Worm (Caenorhabditis elegans) whole organism, young adult: ENCODE results near the gene Y53C12A.7.

Source experiments
- F39B2.1 ChIP-seq: fragments of 200-800 bp; sonication (Bioruptor generic); IDR thresholded peaks from 2 replicates; pipeline ENCODE4 v1.3.6; 2022; ENCODE audit warnings: missing genetic modification reagents, missing genetic modification characterization, missing compliant biosample characterization
- F49E8.2 ChIP-seq: sonication (generic microtip); optimal IDR thresholded peaks from 3 replicates; lab custom pipeline; 2017; ENCODE audit warnings: missing genetic modification characterization, mild to moderate bottlenecking, missing compliant biosample characterization, antibody characterized with exemption, moderate library complexity; ENCODE audit not compliant: insufficient read depth
- F52B5.7 ChIP-seq: sonication (generic microtip); optimal IDR thresholded peaks from 2 replicates; lab custom pipeline; 2016; ENCODE audit warnings: mild to moderate bottlenecking, missing genetic modification characterization, missing compliant biosample characterization
- K11D2.4 ChIP-seq: fragments of 200-800 bp; sonication (Bioruptor generic); IDR thresholded peaks from 2 replicates; pipeline ENCODE4 v1.3.6; 2022; ENCODE audit warnings: missing genetic modification reagents, missing genetic modification characterization, missing compliant biosample characterization
- Y67H2A.10 ChIP-seq: fragments of 200-800 bp; sonication (Bioruptor generic); conservative IDR thresholded peaks from 2 replicates; pipeline ENCODE4 v1.3.6; 2022; ENCODE audit warnings: missing genetic modification reagents, missing genetic modification characterization, missing compliant biosample characterization
- aptf-3 ChIP-seq: fragments of 200-800 bp; sonication (Bioruptor generic); IDR thresholded peaks from 2 replicates; pipeline ENCODE4 v1.3.6; 2022; ENCODE audit warnings: missing genetic modification characterization, missing compliant biosample characterization
- attf-3 ChIP-seq: fragments of 200-800 bp; sonication (Bioruptor generic); conservative IDR thresholded peaks from 2 replicates; pipeline ENCODE4 v1.3.6; 2022; ENCODE audit warnings: missing genetic modification reagents, missing genetic modification characterization, missing compliant biosample characterization
- attf-5 ChIP-seq: fragments of 200-800 bp; sonication (Bioruptor generic); optimal IDR thresholded peaks from 2 replicates; lab custom pipeline; 2018; ENCODE audit warnings: mild to moderate bottlenecking, missing genetic modification characterization, missing compliant biosample characterization
- attf-6 ChIP-seq: fragments of 200-800 bp; sonication (Bioruptor generic); IDR thresholded peaks from 2 replicates; pipeline ENCODE4 v1.3.6; 2022; ENCODE audit warnings: missing genetic modification reagents, missing genetic modification characterization, missing compliant biosample characterization
- cebp-2 ChIP-seq: fragments of 200-800 bp; sonication (Bioruptor generic); IDR thresholded peaks from 2 replicates; pipeline ENCODE4 v1.3.6; 2022; ENCODE audit warnings: missing genetic modification characterization, missing compliant biosample characterization
- ceh-40 ChIP-seq: fragments of 200-800 bp; sonication (Bioruptor generic); IDR thresholded peaks from 2 replicates; pipeline ENCODE4 v1.3.6; 2022; ENCODE audit warnings: missing genetic modification characterization, missing compliant biosample characterization
- ceh-58 ChIP-seq: fragments of 200-800 bp; sonication (Bioruptor generic); IDR thresholded peaks from 2 replicates; pipeline ENCODE4 v1.3.6; 2022; ENCODE audit warnings: missing genetic modification characterization, missing compliant biosample characterization
- dpl-1 ChIP-seq: fragments of 150-350 bp; optimal IDR thresholded peaks from 2 replicates; lab custom pipeline; 2014; ENCODE audit warnings: missing biosample characterization, missing genetic modification reagents, missing genetic modification characterization
- egrh-3 ChIP-seq: fragments of 200-800 bp; sonication (Bioruptor generic); IDR thresholded peaks from 2 replicates; pipeline ENCODE4 v1.3.6; 2022; ENCODE audit warnings: missing genetic modification reagents, missing genetic modification characterization, missing compliant biosample characterization
- fkh-3 ChIP-seq: sonication (generic microtip); optimal IDR thresholded peaks from 2 replicates; lab custom pipeline; 2016; ENCODE audit warnings: mild to moderate bottlenecking, missing genetic modification characterization, missing compliant biosample characterization
- him-1 ChIP-seq: sonication (generic microtip); optimal IDR thresholded peaks from 2 replicates; lab custom pipeline; 2016; ENCODE audit warnings: missing genotype, missing genetic modification reagents, missing genetic modification characterization, missing compliant biosample characterization
- hlh-12 ChIP-seq: sonication (generic microtip); optimal IDR thresholded peaks from 2 replicates; lab custom pipeline; 2016; ENCODE audit warnings: missing genetic modification characterization, missing compliant biosample characterization
- hlh-26 ChIP-seq: fragments of 200-800 bp; sonication (Bioruptor generic); conservative IDR thresholded peaks from 2 replicates; pipeline ENCODE4 v1.3.6; 2022; ENCODE audit warnings: missing genetic modification reagents, missing genetic modification characterization, missing compliant biosample characterization
- hmg-1.2 ChIP-seq: fragments of 200-800 bp; sonication (Bioruptor generic); IDR thresholded peaks from 2 replicates; pipeline ENCODE4 v1.3.6; 2022; ENCODE audit warnings: missing genetic modification reagents, missing genetic modification characterization, missing compliant biosample characterization
- lag-1 ChIP-seq: fragments of 200-800 bp; sonication (Bioruptor generic); IDR thresholded peaks from 2 replicates; pipeline ENCODE4 v1.3.6; 2022; ENCODE audit warnings: missing genetic modification reagents, missing genetic modification characterization, missing compliant biosample characterization
- let-526 ChIP-seq: fragments of 200-800 bp; sonication (Bioruptor generic); IDR thresholded peaks from 2 replicates; pipeline ENCODE4 v1.3.6; 2022; ENCODE audit warnings: missing genetic modification reagents, missing genetic modification characterization, missing compliant biosample characterization
- let-607 ChIP-seq, 2 experiments: fragments of 200-800 bp in 1 of 2; sonication (Bioruptor generic) in 1 of 2; sonication (generic microtip) in 1 of 2; optimal IDR thresholded peaks; 2 replicates each; lab custom pipeline; 2016 to 2018; ENCODE audit warnings: mild to moderate bottlenecking in 2 of 2, missing compliant biosample characterization in 2 of 2, missing genetic modification characterization in 2 of 2, moderate library complexity in 2 of 2, missing genotype in 1 of 2
- lin-54 ChIP-seq: fragments of 200-800 bp; sonication (Bioruptor generic); optimal IDR thresholded peaks from 2 replicates; lab custom pipeline; 2018; ENCODE audit warnings: mild to moderate bottlenecking, missing genetic modification characterization, missing compliant biosample characterization
- lir-1 ChIP-seq: fragments of 200-800 bp; sonication (Bioruptor generic); conservative IDR thresholded peaks from 2 replicates; pipeline ENCODE4 v1.3.6; 2022; ENCODE audit warnings: missing genetic modification reagents, missing genetic modification characterization, missing compliant biosample characterization
- nhr-120 ChIP-seq: fragments of 200-800 bp; sonication (Bioruptor generic); IDR thresholded peaks from 2 replicates; pipeline ENCODE4 v1.3.6; 2022; ENCODE audit warnings: missing genetic modification characterization, missing compliant biosample characterization
- pbrm-1 ChIP-seq: fragments of 200-800 bp; sonication (Bioruptor generic); IDR thresholded peaks from 2 replicates; pipeline ENCODE4 v1.3.6; 2022; ENCODE audit warnings: missing genetic modification reagents, missing genetic modification characterization, missing compliant biosample characterization
- rcor-1 ChIP-seq: fragments of 200-800 bp; sonication (Bioruptor generic); IDR thresholded peaks from 2 replicates; pipeline ENCODE4 v1.3.6; 2022; ENCODE audit warnings: missing genetic modification reagents, missing genetic modification characterization, missing compliant biosample characterization
- repo-1 ChIP-seq: sonication (generic microtip); optimal IDR thresholded peaks from 2 replicates; lab custom pipeline; 2017; ENCODE audit warnings: mild to moderate bottlenecking, missing genetic modification characterization, missing compliant biosample characterization
- sdz-38 ChIP-seq: sonication (generic microtip); optimal IDR thresholded peaks from 2 replicates; lab custom pipeline; 2016; ENCODE audit warnings: missing genotype, missing genetic modification characterization, missing compliant biosample characterization
- sea-2 ChIP-seq: fragments of 200-800 bp; sonication (Bioruptor generic); IDR thresholded peaks from 2 replicates; pipeline ENCODE4 v1.3.6; 2022; ENCODE audit warnings: missing genetic modification characterization, missing compliant biosample characterization
- snpc-1.1 ChIP-seq: sonication (generic microtip); optimal IDR thresholded peaks from 2 replicates; lab custom pipeline; 2017; ENCODE audit warnings: missing genetic modification characterization, mild to moderate bottlenecking, missing compliant biosample characterization, antibody characterized with exemption, moderate library complexity, missing genotype, missing genetic modification reagents; ENCODE audit not compliant: insufficient read depth
- snpc-3.4 ChIP-seq: sonication (generic microtip); optimal IDR thresholded peaks from 2 replicates; lab custom pipeline; 2017; ENCODE audit warnings: missing genetic modification characterization, mild to moderate bottlenecking, missing compliant biosample characterization, antibody characterized with exemption, moderate library complexity, missing genotype, missing genetic modification reagents
- xnd-1 ChIP-seq: sonication (generic microtip); optimal IDR thresholded peaks from 2 replicates; lab custom pipeline; 2016; ENCODE audit warnings: missing genotype, missing genetic modification reagents, missing genetic modification characterization, missing compliant biosample characterization
- zfh-2 ChIP-seq: fragments of 200-800 bp; sonication (Bioruptor generic); conservative IDR thresholded peaks from 2 replicates; pipeline ENCODE4 v1.3.6; 2022; ENCODE audit warnings: missing genetic modification reagents, missing genetic modification characterization, missing compliant biosample characterization
- ztf-3 ChIP-seq: fragments of 200-800 bp; sonication (Bioruptor generic); optimal IDR thresholded peaks from 2 replicates; lab custom pipeline; 2018; ENCODE audit warnings: mild to moderate bottlenecking, missing genetic modification characterization, missing compliant biosample characterization

Gene Y53C12A.7

ce11 chrII:9700363-9700762 is at the start of gene Y53C12A.7, which contains the start of gene Y53C12A.8:
TSS of gene Y53C12A.7 (plus strand) at chrII:9700543.
TSS of gene Y53C12A.8 (minus strand) at chrII:9700463.
- TF ChIP-seq F39B2.1 (GFP tag; lab: Robert Waterston, UW) (no peak), him-1 (tag; lab: Kevin White, UChicago) (no peak), rcor-1 (GFP tag; lab: Robert Waterston, UW) (no peak), hmg-1.2 (GFP tag; lab: Robert Waterston, UW) (no peak), K11D2.4 (GFP tag; lab: Robert Waterston, UW) (no peak)

- TF ChIP-seq ceh-58 (GFP tag; lab: Robert Waterston, UW) (no peak), dpl-1 (GFP tag; lab: Kevin White, UChicago) (no peak), snpc-3.4 (tag; lab: Kevin White, UChicago) (no peak), K11D2.4 (GFP tag; lab: Robert Waterston, UW) (no peak), Y67H2A.10 (GFP tag; lab: Robert Waterston, UW) (no peak), hmg-1.2 (GFP tag; lab: Robert Waterston, UW) (no peak), attf-5 (GFP tag; lab: Kevin White, UChicago) (no peak), sea-2 (GFP tag; lab: Robert Waterston, UW) (no peak), F52B5.7 (tag; lab: Kevin White, UChicago) (no peak), pbrm-1 (GFP tag; lab: Robert Waterston, UW) (no peak), hlh-26 (GFP tag; lab: Robert Waterston, UW) (no peak), nhr-120 (GFP tag; lab: Robert Waterston, UW) (no peak), F49E8.2 (no peak), lir-1 (GFP tag; lab: Robert Waterston, UW) (no peak), lin-54 (GFP tag; lab: Kevin White, UChicago) (no peak), ztf-3 (GFP tag; lab: Kevin White, UChicago) (no peak), ceh-40 (GFP tag; lab: Robert Waterston, UW) (no peak)
Observed at ce11 chrII:9651700-9652099, 48.6 kb upstream of the Y53C12A.7 start, which contains the start of gene ZK1307.4. TSS of gene ZK1307.4 (minus strand) at chrII:9651800.

ce11 chrII:9652919-9653318 is 47.4 kb upstream of the Y53C12A.7 start, which contains the start of gene ZK1307.3:
TSS of gene ZK1307.3 (minus strand) at chrII:9653019.
- TF ChIP-seq attf-6 (GFP tag; lab: Robert Waterston, UW) (no peak), egrh-3 (GFP tag; lab: Robert Waterston, UW) (no peak), hlh-12 (tag; lab: Kevin White, UChicago) (no peak), fkh-3 (tag; lab: Kevin White, UChicago) (no peak), xnd-1 (tag; lab: Kevin White, UChicago) (no peak), repo-1 (no peak), zfh-2 (GFP tag; lab: Robert Waterston, UW) (no peak), F52B5.7 (tag; lab: Kevin White, UChicago) (no peak), sdz-38 (no peak), ceh-58 (GFP tag; lab: Robert Waterston, UW) (no peak), let-526 (GFP tag; lab: Robert Waterston, UW) (no peak), lag-1 (no peak), F49E8.2 (no peak), snpc-1.1 (no peak), aptf-3 (GFP tag; lab: Robert Waterston, UW) (no peak), attf-3 (GFP tag; lab: Robert Waterston, UW) (no peak), let-607 (tag; optimal IDR thresholded peaks at IDR 0.05; lab: Kevin White, UChicago) (no peak)

- no peak for TF ChIP-seq cebp-2 (GFP tag; lab: Robert Waterston, UW)
- TF ChIP-seq, all 124 proteins: peak for 0
Observed at ce11 chrII:9653679-9654078, 46.7 kb upstream of the Y53C12A.7 start, which contains the start of gene ZK1307.2. TSS of gene ZK1307.2 (minus strand) at chrII:9653952.
